Worm (Caenorhabditis elegans) whole organism, young adult: ENCODE measurements around the gene igeg-2.
A peak's percentile ranks its signal among the peaks of the same experiment; 100 is the strongest.

Experiments used
- B0336.3 ChIP-seq: fragments of 200-800 bp; sonication (Bioruptor generic); IDR thresholded peaks from 2 replicates; pipeline ENCODE4 v1.3.6; 2022; ENCODE audit warnings: missing genetic modification characterization, missing compliant biosample characterization
- F22D6.2 ChIP-seq: sonication (generic microtip); optimal IDR thresholded peaks from 2 replicates; lab custom pipeline; 2016; ENCODE audit warnings: mild to moderate bottlenecking, missing genetic modification characterization, missing compliant biosample characterization
- F23B12.7 ChIP-seq: sonication (generic microtip); optimal IDR thresholded peaks from 2 replicates; lab custom pipeline; 2017; ENCODE audit warnings: missing genetic modification characterization, mild to moderate bottlenecking, missing compliant biosample characterization, antibody characterized with exemption, moderate library complexity; ENCODE audit not compliant: insufficient read depth
- F55B11.4 ChIP-seq: sonication (generic microtip); optimal IDR thresholded peaks from 2 replicates; lab custom pipeline; 2016; ENCODE audit warnings: missing compliant biosample characterization, missing genetic modification characterization, borderline replicate concordance; ENCODE audit not compliant: insufficient read depth
- F57A8.1 ChIP-seq: fragments of 200-800 bp; sonication (Bioruptor generic); optimal IDR thresholded peaks from 2 replicates; lab custom pipeline; 2018; ENCODE audit warnings: mild to moderate bottlenecking, missing genetic modification characterization, moderate library complexity, missing compliant biosample characterization
- T26A5.8 ChIP-seq: sonication (generic microtip); optimal IDR thresholded peaks from 2 replicates; lab custom pipeline; 2016; ENCODE audit warnings: missing genetic modification characterization, missing compliant biosample characterization
- Y79H2A.3 ChIP-seq: fragments of 200-800 bp; sonication (Bioruptor generic); conservative IDR thresholded peaks from 2 replicates; pipeline ENCODE4 v1.3.6; 2022; ENCODE audit warnings: missing genetic modification reagents, missing genetic modification characterization, missing compliant biosample characterization
- Y95B8A.8 ChIP-seq: fragments of 200-800 bp; sonication (Bioruptor generic); IDR thresholded peaks from 2 replicates; pipeline ENCODE4 v1.3.6; 2022; ENCODE audit warnings: missing genetic modification reagents, missing genetic modification characterization, missing compliant biosample characterization
- ZK185.1 ChIP-seq: sonication (generic microtip); optimal IDR thresholded peaks from 2 replicates; lab custom pipeline; 2016; ENCODE audit warnings: mild to moderate bottlenecking, missing genetic modification characterization, missing compliant biosample characterization; ENCODE audit not compliant: poor library complexity, severe bottlenecking
- ama-1 ChIP-seq, 3 experiments: fragments of 150-350 bp in 1 of 3; sonication (generic microtip) in 2 of 3; optimal IDR thresholded peaks; 2 replicates each; lab custom pipeline; 2014 to 2018; ENCODE audit warnings: missing biosample characterization in 2 of 3, missing genetic modification characterization in 2 of 3, missing genetic modification reagents in 2 of 3
- aptf-3 ChIP-seq: fragments of 200-800 bp; sonication (Bioruptor generic); IDR thresholded peaks from 2 replicates; pipeline ENCODE4 v1.3.6; 2022; ENCODE audit warnings: missing genetic modification characterization, missing compliant biosample characterization
- bed-1 ChIP-seq: fragments of 200-800 bp; sonication (Bioruptor generic); IDR thresholded peaks from 2 replicates; pipeline ENCODE4 v1.3.6; 2022; ENCODE audit warnings: missing genetic modification reagents, missing genetic modification characterization, missing compliant biosample characterization
- cebp-1 ChIP-seq, 2 experiments: fragments of 200-800 bp in 1 of 2; sonication (Bioruptor generic) in 1 of 2; sonication (generic microtip) in 1 of 2; IDR thresholded peaks in 1 of 2; optimal IDR thresholded peaks in 1 of 2; 2 replicates each; pipeline versions ENCODE4 v1.3.6 to Lab custom; 2017 to 2022; ENCODE audit warnings: missing compliant biosample characterization in 2 of 2, missing genetic modification characterization in 2 of 2, mild to moderate bottlenecking in 1 of 2, missing genetic modification reagents in 1 of 2, moderate library complexity in 1 of 2
- cebp-2 ChIP-seq: fragments of 200-800 bp; sonication (Bioruptor generic); IDR thresholded peaks from 2 replicates; pipeline ENCODE4 v1.3.6; 2022; ENCODE audit warnings: missing genetic modification characterization, missing compliant biosample characterization
- ceh-40 ChIP-seq: fragments of 200-800 bp; sonication (Bioruptor generic); IDR thresholded peaks from 2 replicates; pipeline ENCODE4 v1.3.6; 2022; ENCODE audit warnings: missing genetic modification characterization, missing compliant biosample characterization
- ceh-91 ChIP-seq: fragments of 200-800 bp; sonication (Bioruptor generic); IDR thresholded peaks from 2 replicates; pipeline ENCODE4 v1.3.6; 2022; ENCODE audit warnings: missing genetic modification reagents, missing genetic modification characterization, missing compliant biosample characterization
- chd-7 ChIP-seq: sonication (generic microtip); optimal IDR thresholded peaks from 2 replicates; lab custom pipeline; 2016; ENCODE audit warnings: mild to moderate bottlenecking, missing genetic modification characterization, moderate library complexity, missing compliant biosample characterization
- die-1 ChIP-seq: sonication (generic microtip); optimal IDR thresholded peaks from 2 replicates; lab custom pipeline; 2016; ENCODE audit warnings: missing genotype, mild to moderate bottlenecking, missing genetic modification characterization, missing compliant biosample characterization
- dox-1 ChIP-seq: fragments of 200-800 bp; sonication (Bioruptor generic); IDR thresholded peaks from 2 replicates; pipeline ENCODE4 v1.3.6; 2022; ENCODE audit warnings: missing genetic modification reagents, missing genetic modification characterization, missing compliant biosample characterization
- efl-1 ChIP-seq: fragments of 150-350 bp; optimal IDR thresholded peaks from 2 replicates; lab custom pipeline; 2014; ENCODE audit warnings: missing biosample characterization, missing genetic modification reagents, missing genetic modification characterization
- hlh-26 ChIP-seq: fragments of 200-800 bp; sonication (Bioruptor generic); conservative IDR thresholded peaks from 2 replicates; pipeline ENCODE4 v1.3.6; 2022; ENCODE audit warnings: missing genetic modification reagents, missing genetic modification characterization, missing compliant biosample characterization
- hsf-1 ChIP-seq: fragments of 200-800 bp; sonication (Bioruptor generic); IDR thresholded peaks from 2 replicates; pipeline ENCODE4 v1.3.6; 2022; ENCODE audit warnings: missing genetic modification reagents, missing genetic modification characterization, missing compliant biosample characterization
- let-607 ChIP-seq, 2 experiments: fragments of 200-800 bp in 1 of 2; sonication (Bioruptor generic) in 1 of 2; sonication (generic microtip) in 1 of 2; optimal IDR thresholded peaks; 2 replicates each; lab custom pipeline; 2016 to 2018; ENCODE audit warnings: mild to moderate bottlenecking in 2 of 2, missing compliant biosample characterization in 2 of 2, missing genetic modification characterization in 2 of 2, moderate library complexity in 2 of 2, missing genotype in 1 of 2
- lin-35 ChIP-seq, 3 experiments: fragments of 150-350 bp in 2 of 3; sonication (generic microtip) in 1 of 3; optimal IDR thresholded peaks; 2 replicates each; lab custom pipeline; 2014 to 2018; ENCODE audit warnings: missing biosample characterization in 3 of 3, missing genetic modification characterization in 3 of 3, missing genetic modification reagents in 3 of 3
- lin-40 ChIP-seq: sonication (generic microtip); optimal IDR thresholded peaks from 2 replicates; lab custom pipeline; 2016; ENCODE audit warnings: missing genetic modification characterization, mild to moderate bottlenecking, missing compliant biosample characterization, missing genotype, missing genetic modification reagents
- madf-10 ChIP-seq: sonication (generic microtip); optimal IDR thresholded peaks from 2 replicates; lab custom pipeline; 2016; ENCODE audit warnings: mild to moderate bottlenecking, missing genetic modification characterization, missing compliant biosample characterization
- madf-8 ChIP-seq: fragments of 200-800 bp; sonication (Bioruptor generic); conservative IDR thresholded peaks from 2 replicates; pipeline ENCODE4 v1.3.6; 2022; ENCODE audit warnings: missing genetic modification reagents, missing genetic modification characterization, missing compliant biosample characterization
- mes-4 ChIP-seq: sonication (generic microtip); optimal IDR thresholded peaks from 2 replicates; lab custom pipeline; 2016; ENCODE audit warnings: missing genotype, missing genetic modification characterization, missing compliant biosample characterization
- nhr-179 ChIP-seq: sonication (generic microtip); optimal IDR thresholded peaks from 2 replicates; lab custom pipeline; 2016; ENCODE audit warnings: mild to moderate bottlenecking, missing genetic modification characterization, missing compliant biosample characterization
- nhr-80 ChIP-seq: sonication (generic microtip); optimal IDR thresholded peaks from 2 replicates; lab custom pipeline; 2016; ENCODE audit warnings: missing genetic modification characterization, missing compliant biosample characterization
- nhr-90 ChIP-seq: sonication (generic microtip); optimal IDR thresholded peaks from 2 replicates; lab custom pipeline; 2016; ENCODE audit warnings: missing genotype, mild to moderate bottlenecking, missing genetic modification characterization, missing compliant biosample characterization
- pbrm-1 ChIP-seq: fragments of 200-800 bp; sonication (Bioruptor generic); IDR thresholded peaks from 2 replicates; pipeline ENCODE4 v1.3.6; 2022; ENCODE audit warnings: missing genetic modification reagents, missing genetic modification characterization, missing compliant biosample characterization
- pha-4 ChIP-seq: fragments of 150-350 bp; sonication (generic microtip); optimal IDR thresholded peaks from 2 replicates; lab custom pipeline; 2014; ENCODE audit warnings: missing biosample characterization, missing genetic modification reagents, missing genetic modification characterization
- rec-8 ChIP-seq, 2 experiments: sonication (generic microtip); optimal IDR thresholded peaks; 2 replicates each; lab custom pipeline; 2016; ENCODE audit warnings: mild to moderate bottlenecking in 2 of 2, missing genetic modification characterization in 2 of 2, missing genetic modification reagents in 2 of 2, missing genotype in 2 of 2, missing biosample characterization in 1 of 2, missing compliant biosample characterization in 1 of 2, moderate library complexity in 1 of 2
- repo-1 ChIP-seq: sonication (generic microtip); optimal IDR thresholded peaks from 2 replicates; lab custom pipeline; 2017; ENCODE audit warnings: mild to moderate bottlenecking, missing genetic modification characterization, missing compliant biosample characterization
- sea-2 ChIP-seq: fragments of 200-800 bp; sonication (Bioruptor generic); IDR thresholded peaks from 2 replicates; pipeline ENCODE4 v1.3.6; 2022; ENCODE audit warnings: missing genetic modification characterization, missing compliant biosample characterization
- snpc-1.1 ChIP-seq: sonication (generic microtip); optimal IDR thresholded peaks from 2 replicates; lab custom pipeline; 2017; ENCODE audit warnings: missing genetic modification characterization, mild to moderate bottlenecking, missing compliant biosample characterization, antibody characterized with exemption, moderate library complexity, missing genotype, missing genetic modification reagents; ENCODE audit not compliant: insufficient read depth
- snpc-1.3 ChIP-seq: sonication (generic microtip); optimal IDR thresholded peaks from 2 replicates; lab custom pipeline; 2017; ENCODE audit warnings: missing genetic modification characterization, mild to moderate bottlenecking, missing compliant biosample characterization, antibody characterized with exemption, moderate library complexity, missing genotype, missing genetic modification reagents; ENCODE audit not compliant: insufficient read depth
- sptf-2 ChIP-seq: fragments of 200-800 bp; sonication (Bioruptor generic); optimal IDR thresholded peaks from 2 replicates; lab custom pipeline; 2018; ENCODE audit warnings: mild to moderate bottlenecking, missing genetic modification characterization, missing compliant biosample characterization
- tlf-1 ChIP-seq: fragments of 200-800 bp; sonication (Bioruptor generic); optimal IDR thresholded peaks from 2 replicates; lab custom pipeline; 2018; ENCODE audit warnings: mild to moderate bottlenecking, missing genetic modification characterization, missing compliant biosample characterization
- zfh-2 ChIP-seq: fragments of 200-800 bp; sonication (Bioruptor generic); conservative IDR thresholded peaks from 2 replicates; pipeline ENCODE4 v1.3.6; 2022; ENCODE audit warnings: missing genetic modification reagents, missing genetic modification characterization, missing compliant biosample characterization
- zim-3 ChIP-seq: sonication (generic microtip); optimal IDR thresholded peaks from 2 replicates; lab custom pipeline; 2017; ENCODE audit warnings: mild to moderate bottlenecking, missing genetic modification characterization, moderate library complexity, missing compliant biosample characterization
- ztf-18 ChIP-seq: sonication (generic microtip); optimal IDR thresholded peaks from 2 replicates; lab custom pipeline; 2016; ENCODE audit warnings: missing genotype, mild to moderate bottlenecking, missing genetic modification characterization, missing compliant biosample characterization
- ztf-3 ChIP-seq: fragments of 200-800 bp; sonication (Bioruptor generic); optimal IDR thresholded peaks from 2 replicates; lab custom pipeline; 2018; ENCODE audit warnings: mild to moderate bottlenecking, missing genetic modification characterization, missing compliant biosample characterization
- ztf-6 ChIP-seq: fragments of 200-800 bp; sonication (Bioruptor generic); IDR thresholded peaks from 2 replicates; pipeline ENCODE4 v1.3.6; 2022; ENCODE audit warnings: missing genetic modification reagents, missing genetic modification characterization, missing compliant biosample characterization

Gene igeg-2

ce11 chrX:11484027-11484426 is 37.6 kb upstream of the igeg-2 start:
- no peak for TF ChIP-seq sea-2
- no peak for TF ChIP-seq hlh-26
- no peak for TF ChIP-seq bed-1
- no peak for TF ChIP-seq ZK185.1 (tag; lab: Kevin White, UChicago)
- no peak for TF ChIP-seq ztf-6 (GFP tag; lab: Robert Waterston, UW)
- no peak for TF ChIP-seq cebp-2 (GFP tag; lab: Robert Waterston, UW)
- no peak for TF ChIP-seq nhr-90 (tag; lab: Kevin White, UChicago)
- no peak for TF ChIP-seq nhr-80
- no peak for TF ChIP-seq T26A5.8 (tag; lab: Kevin White, UChicago)

- TF ChIP-seq ama-1 (optimal IDR thresholded peaks at IDR 0.05; lab: Kevin White, UChicago) (peak; percentile 51), ama-1 (GFP tag; optimal IDR thresholded peaks at IDR 0.05; lab: Kevin White, UChicago) (no peak), nhr-80 (peak; percentile 98), Y79H2A.3 (GFP tag; lab: Robert Waterston, UW) (no peak), sptf-2 (GFP tag; lab: Kevin White, UChicago) (no peak), cebp-1 (GFP tag; IDR thresholded peaks at IDR 0.05; lab: Robert Waterston, UW) (no peak), cebp-1 (tag; optimal IDR thresholded peaks at IDR 0.05; lab: Kevin White, UChicago) (peak; percentile 46), mes-4 (tag; lab: Kevin White, UChicago) (no peak), F23B12.7 (tag; lab: Kevin White, UChicago) (peak; percentile 36), snpc-1.3 (tag; lab: Kevin White, UChicago) (no peak), F57A8.1 (no peak), pha-4 (tag; lab: Kevin White, UChicago) (peak; percentile 25), snpc-1.1 (no peak), repo-1 (tag; lab: Kevin White, UChicago) (no peak), zim-3 (tag; lab: Kevin White, UChicago) (peak; percentile 3), sea-2 (no peak), chd-7 (no peak), efl-1 (no peak), tlf-1 (GFP tag; lab: Kevin White, UChicago) (peak; percentile 6), F22D6.2 (tag; lab: Kevin White, UChicago) (no peak), madf-8 (no peak), rec-8 (tag; optimal IDR thresholded peaks at IDR 0.05; lab: Kevin White, UChicago) (no peak), Y95B8A.8 (GFP tag; lab: Robert Waterston, UW) (no peak), aptf-3 (GFP tag; lab: Robert Waterston, UW) (no peak), ceh-91 (GFP tag; lab: Robert Waterston, UW) (no peak), hsf-1 (GFP tag; lab: Robert Waterston, UW) (no peak), zfh-2 (GFP tag; lab: Robert Waterston, UW) (no peak), madf-10 (tag; lab: Kevin White, UChicago) (peak; percentile 22), ztf-3 (GFP tag; lab: Kevin White, UChicago) (no peak), ceh-40 (GFP tag; lab: Robert Waterston, UW) (no peak), ztf-18 (tag; lab: Kevin White, UChicago) (no peak)
These were observed 36.2 kb upstream of the igeg-2 start for ce11 chrX:11482637-11483036.

ce11 chrX:11482134-11482533 is 35.7 kb upstream of the igeg-2 start:
- no peak for TF ChIP-seq let-607 (tag; optimal IDR thresholded peaks at IDR 0.05; lab: Kevin White, UChicago)
- no peak for TF ChIP-seq lin-35 (GFP tag; optimal IDR thresholded peaks at IDR 0.05; lab: Kevin White, UChicago)
- no peak for TF ChIP-seq ceh-40 (GFP tag; lab: Robert Waterston, UW)
- no peak for TF ChIP-seq F55B11.4 (tag; lab: Kevin White, UChicago)
- peak; percentile 4; the same call in 1 of the 2 replicates for TF ChIP-seq B0336.3 (GFP tag; lab: Robert Waterston, UW)
- TF ChIP-seq nhr-80, result no peak
- no peak for TF ChIP-seq bed-1
- 0 out of 2 replicates have a peak, but pooled peaks have one; percentile 34 for TF ChIP-seq zfh-2 (GFP tag; lab: Robert Waterston, UW)
- no peak for TF ChIP-seq dox-1 (GFP tag; lab: Robert Waterston, UW)
- no peak for TF ChIP-seq nhr-179 (tag; lab: Kevin White, UChicago)
- no peak for TF ChIP-seq lin-40 (tag; lab: Kevin White, UChicago)
- 0 out of 2 replicates have a peak, but pooled peaks have one; percentile 24 for TF ChIP-seq pbrm-1 (GFP tag; lab: Robert Waterston, UW)
- peak; percentile 12 for TF ChIP-seq die-1 (tag; lab: Kevin White, UChicago)
